Worm (Caenorhabditis elegans) whole organism, late embryonic: Measurements from ENCODE around the gene srh-129.

Experiments used
- C08G9.2 ChIP-seq: sonication (generic microtip); optimal IDR thresholded peaks from 2 replicates; lab custom pipeline; 2016; ENCODE audit warnings: mild to moderate bottlenecking, missing genetic modification characterization, moderate library complexity, missing compliant biosample characterization
- C38D4.7 ChIP-seq: fragments of 200-800 bp; sonication (Bioruptor generic); optimal IDR thresholded peaks from 2 replicates; lab custom pipeline; 2018; ENCODE audit warnings: mild to moderate bottlenecking, missing genetic modification characterization, moderate library complexity, missing compliant biosample characterization
- K02D7.2 ChIP-seq: sonication (generic microtip); optimal IDR thresholded peaks from 2 replicates; lab custom pipeline; 2017; ENCODE audit warnings: mild to moderate bottlenecking, missing genetic modification characterization, missing compliant biosample characterization
- ama-1 ChIP-seq: fragments of 150-350 bp; optimal IDR thresholded peaks from 2 replicates; lab custom pipeline; 2014
- ceh-2 ChIP-seq: sonication (generic microtip); optimal IDR thresholded peaks from 2 replicates; lab custom pipeline; 2016; ENCODE audit warnings: missing genotype, missing genetic modification characterization, missing compliant biosample characterization
- ceh-24 ChIP-seq: sonication (generic microtip); optimal IDR thresholded peaks from 2 replicates; lab custom pipeline; 2016; ENCODE audit warnings: mild to moderate bottlenecking, missing genetic modification characterization, missing compliant biosample characterization
- ceh-30 ChIP-seq: fragments of 150-350 bp; optimal IDR thresholded peaks from 2 replicates; lab custom pipeline; 2014; ENCODE audit warnings: missing biosample characterization, missing genetic modification characterization
- ceh-34 ChIP-seq: sonication (generic microtip); optimal IDR thresholded peaks from 2 replicates; lab custom pipeline; 2016; ENCODE audit warnings: mild to moderate bottlenecking, missing genetic modification characterization, missing compliant biosample characterization
- ceh-48 ChIP-seq: sonication (generic microtip); optimal IDR thresholded peaks from 2 replicates; lab custom pipeline; 2016; ENCODE audit warnings: missing genetic modification characterization, inconsistent platforms, missing compliant biosample characterization
- ceh-6 ChIP-seq: fragments of 200-800 bp; sonication (Bioruptor generic); optimal IDR thresholded peaks from 2 replicates; lab custom pipeline; 2018; ENCODE audit warnings: mild to moderate bottlenecking, missing genetic modification characterization, missing compliant biosample characterization
- dmd-4 ChIP-seq: sonication (generic microtip); optimal IDR thresholded peaks from 2 replicates; lab custom pipeline; 2016; ENCODE audit warnings: borderline replicate concordance, missing genetic modification characterization, missing compliant biosample characterization
- dve-1 ChIP-seq: sonication (generic microtip); optimal IDR thresholded peaks from 2 replicates; lab custom pipeline; 2017; ENCODE audit warnings: antibody characterized with exemption, mild to moderate bottlenecking, missing genetic modification characterization, missing compliant biosample characterization
- elt-4 ChIP-seq: sonication (generic microtip); optimal IDR thresholded peaks from 2 replicates; lab custom pipeline; 2016; ENCODE audit warnings: missing genetic modification characterization, missing compliant biosample characterization
- ets-4 ChIP-seq: sonication (generic microtip); optimal IDR thresholded peaks from 2 replicates; lab custom pipeline; 2016; ENCODE audit warnings: missing genetic modification characterization, missing compliant biosample characterization
- eyg-1 ChIP-seq: sonication (generic microtip); optimal IDR thresholded peaks from 2 replicates; lab custom pipeline; 2016; ENCODE audit warnings: missing genotype, missing genetic modification characterization, missing compliant biosample characterization
- fkh-10 ChIP-seq: fragments of 150-350 bp; optimal IDR thresholded peaks from 2 replicates; lab custom pipeline; 2014; ENCODE audit warnings: missing biosample characterization, missing genetic modification reagents, missing genetic modification characterization
- fkh-6 ChIP-seq: sonication (generic microtip); optimal IDR thresholded peaks from 2 replicates; lab custom pipeline; 2016; ENCODE audit warnings: missing genetic modification characterization, missing compliant biosample characterization
- hlh-13 ChIP-seq: fragments of 200-800 bp; sonication (Bioruptor generic); optimal IDR thresholded peaks from 2 replicates; lab custom pipeline; 2018; ENCODE audit warnings: mild to moderate bottlenecking, missing genetic modification characterization, missing compliant biosample characterization
- hlh-30 ChIP-seq: sonication (generic microtip); optimal IDR thresholded peaks from 2 replicates; lab custom pipeline; 2017; ENCODE audit warnings: antibody characterized with exemption, missing genetic modification characterization, missing compliant biosample characterization; ENCODE audit not compliant: insufficient read depth
- hlh-6 ChIP-seq: sonication (generic microtip); optimal IDR thresholded peaks from 2 replicates; lab custom pipeline; 2016; ENCODE audit warnings: missing genotype, missing genetic modification characterization, missing compliant biosample characterization
- hlh-8 ChIP-seq: sonication (generic microtip); optimal IDR thresholded peaks from 2 replicates; lab custom pipeline; 2016; ENCODE audit warnings: missing genotype, missing genetic modification characterization, missing compliant biosample characterization
- lim-6 ChIP-seq: sonication (generic microtip); optimal IDR thresholded peaks from 2 replicates; lab custom pipeline; 2016; ENCODE audit warnings: missing genetic modification characterization, missing compliant biosample characterization
- nfya-1 ChIP-seq: sonication (generic microtip); optimal IDR thresholded peaks from 2 replicates; lab custom pipeline; 2017; ENCODE audit warnings: missing genetic modification characterization, mild to moderate bottlenecking, missing compliant biosample characterization, antibody characterized with exemption, moderate library complexity
- nhr-11 ChIP-seq: fragments of 150-350 bp; optimal IDR thresholded peaks from 2 replicates; lab custom pipeline; 2014; ENCODE audit warnings: missing biosample characterization, missing genetic modification characterization
- pag-3 ChIP-seq: sonication (generic microtip); optimal IDR thresholded peaks from 2 replicates; lab custom pipeline; 2016; ENCODE audit warnings: missing compliant biosample characterization, missing genetic modification characterization, borderline replicate concordance
- pat-9 ChIP-seq: fragments of 200-800 bp; sonication (Bioruptor generic); optimal IDR thresholded peaks from 2 replicates; lab custom pipeline; 2018; ENCODE audit warnings: mild to moderate bottlenecking, missing genetic modification characterization, moderate library complexity, missing compliant biosample characterization
- pax-1 ChIP-seq: fragments of 150-350 bp; optimal IDR thresholded peaks from 2 replicates; lab custom pipeline; 2014; ENCODE audit warnings: missing biosample characterization, missing genetic modification characterization
- pqm-1 ChIP-seq: sonication (generic microtip); optimal IDR thresholded peaks from 2 replicates; lab custom pipeline; 2016; ENCODE audit warnings: missing genetic modification characterization, missing compliant biosample characterization
- ref-2 ChIP-seq: sonication (generic microtip); optimal IDR thresholded peaks from 2 replicates; lab custom pipeline; 2016; ENCODE audit warnings: missing genetic modification characterization, missing compliant biosample characterization
- sdc-2 ChIP-seq: sonication (generic microtip); optimal IDR thresholded peaks from 2 replicates; lab custom pipeline; 2016; ENCODE audit warnings: missing genotype, missing genetic modification characterization, missing compliant biosample characterization
- sox-4 ChIP-seq: sonication (generic microtip); optimal IDR thresholded peaks from 2 replicates; lab custom pipeline; 2017; ENCODE audit warnings: mild to moderate bottlenecking, missing genetic modification characterization, inconsistent platforms, missing compliant biosample characterization
- syd-9 ChIP-seq: sonication (generic microtip); optimal IDR thresholded peaks from 2 replicates; lab custom pipeline; 2016; ENCODE audit warnings: mild to moderate bottlenecking, missing genetic modification characterization, moderate library complexity, missing compliant biosample characterization
- unc-55 ChIP-seq: sonication (generic microtip); optimal IDR thresholded peaks from 2 replicates; lab custom pipeline; 2017; ENCODE audit warnings: missing biosample characterization, missing genetic modification reagents, missing genetic modification characterization
- unc-86 ChIP-seq: sonication (generic microtip); optimal IDR thresholded peaks from 2 replicates; lab custom pipeline; 2016; ENCODE audit warnings: missing genetic modification characterization, missing compliant biosample characterization
- zip-5 ChIP-seq: sonication (generic microtip); optimal IDR thresholded peaks from 2 replicates; lab custom pipeline; 2016; ENCODE audit warnings: missing genetic modification characterization, missing compliant biosample characterization

Gene srh-129

DNA sequence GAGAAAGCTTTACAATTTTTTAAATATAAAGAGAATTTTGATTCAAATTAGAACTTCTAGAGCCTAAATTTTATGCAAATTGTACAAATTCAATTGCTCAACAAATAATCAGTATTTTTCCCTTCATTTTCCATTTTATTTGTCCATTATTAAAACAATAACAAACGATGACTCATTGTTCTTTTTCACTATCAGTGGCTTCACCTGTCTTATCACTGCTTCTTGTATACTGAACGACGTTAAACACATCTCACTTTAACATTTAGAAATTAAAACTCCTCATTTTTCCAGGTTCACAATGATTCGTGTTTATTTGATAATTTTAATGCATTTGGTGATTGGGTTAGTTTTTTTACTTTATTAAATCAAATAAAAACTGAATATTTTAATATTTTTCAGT lies 24.0 kb downstream of the srh-129 start, which contains the start of gene sid-1:
Gene sid-1 (plus strand): TSS at position 292 of the 400 bp plus-strand sequence.
- TF ChIP-seq eyg-1 (no peak), ceh-2 (no peak), unc-86 (tag; lab: Kevin White, UChicago) (no peak), hlh-8 (tag; lab: Kevin White, UChicago) (no peak), zip-5 (tag; lab: Kevin White, UChicago) (no peak), hlh-6 (tag; lab: Kevin White, UChicago) (no peak), sox-4 (tag; lab: Kevin White, UChicago) (no peak), pqm-1 (tag; lab: Kevin White, UChicago) (no peak), dmd-4 (tag; lab: Kevin White, UChicago) (no peak), unc-55 (GFP tag; lab: Kevin White, UChicago) (no peak), ceh-30 (tag; lab: Kevin White, UChicago) (no peak), ceh-6 (GFP tag; lab: Kevin White, UChicago) (no peak), hlh-13 (GFP tag; lab: Kevin White, UChicago) (no peak), nfya-1 (tag; lab: Kevin White, UChicago) (no peak), pax-1 (tag; lab: Kevin White, UChicago) (no peak), K02D7.2 (no peak), ceh-48 (tag; lab: Kevin White, UChicago) (no peak)

DNA sequence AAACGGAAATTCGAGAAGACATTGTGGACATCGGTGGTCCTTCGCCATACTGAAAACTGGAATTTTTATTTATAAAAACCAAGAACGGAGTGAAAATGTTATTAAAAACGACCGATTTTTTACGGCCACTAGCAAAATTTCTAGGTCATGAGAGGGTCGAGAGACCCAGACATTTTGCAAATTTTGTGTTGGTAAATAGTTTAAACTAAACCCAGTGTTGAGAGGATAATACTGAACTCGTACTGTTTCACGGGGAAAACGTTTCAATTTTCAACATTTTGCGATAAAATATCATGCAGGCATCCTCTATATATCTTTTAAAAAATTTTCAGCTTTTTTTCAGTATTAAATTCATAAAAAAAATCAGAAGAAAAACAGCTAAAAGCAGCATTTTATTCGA lies 24.6 kb downstream of the srh-129 start, which contains the start of gene C04F5.9:
Gene C04F5.9 (minus strand): TSS at position 101 of the 400 bp plus-strand sequence.
- TF ChIP-seq hlh-30 (tag; lab: Kevin White, UChicago) (no peak), C08G9.2 (no peak), ceh-34 (tag; lab: Kevin White, UChicago) (no peak), dve-1 (tag; lab: Kevin White, UChicago) (no peak), nhr-11 (tag; lab: Kevin White, UChicago) (no peak), syd-9 (tag; lab: Kevin White, UChicago) (no peak), C38D4.7 (GFP tag; lab: Kevin White, UChicago) (no peak), hlh-13 (GFP tag; lab: Kevin White, UChicago) (no peak), ref-2 (tag; lab: Kevin White, UChicago) (no peak), elt-4 (tag; lab: Kevin White, UChicago) (no peak), lim-6 (tag; lab: Kevin White, UChicago) (no peak), fkh-10 (GFP tag; lab: Kevin White, UChicago) (no peak), sdc-2 (tag; lab: Kevin White, UChicago) (no peak), ama-1 (lab: Kevin White, UChicago) (no peak), fkh-6 (tag; lab: Kevin White, UChicago) (no peak), ceh-24 (tag; lab: Kevin White, UChicago) (no peak), ceh-48 (tag; lab: Kevin White, UChicago) (no peak), pag-3 (tag; lab: Kevin White, UChicago) (no peak), hlh-8 (tag; lab: Kevin White, UChicago) (no peak)

DNA sequence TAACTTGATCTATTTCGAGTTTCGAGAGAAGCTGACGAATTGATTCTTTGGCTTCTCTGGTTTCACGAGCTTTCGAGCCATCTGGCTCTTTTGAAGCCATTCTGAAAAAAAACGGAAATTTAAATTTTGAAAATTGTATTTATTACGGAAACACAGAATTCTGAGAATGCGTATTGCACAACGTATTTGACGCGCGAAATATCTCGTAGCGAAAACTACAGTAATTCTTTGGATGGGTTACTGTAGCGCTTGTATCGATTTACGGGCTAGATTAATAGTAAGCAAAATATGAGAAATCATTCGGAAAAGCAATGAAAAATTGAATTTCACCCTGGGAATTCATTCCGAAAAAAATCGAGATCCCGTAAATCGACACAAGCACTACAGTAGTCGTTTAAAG lies 30.0 kb downstream of the srh-129 start, which contains the start of gene C04F5.8:
Gene C04F5.8 (minus strand): TSS at position 101 of the 400 bp plus-strand sequence.
- no peak for TF ChIP-seq pat-9 (tag; lab: Kevin White, UChicago)
- TF ChIP-seq eyg-1, result no peak

DNA sequence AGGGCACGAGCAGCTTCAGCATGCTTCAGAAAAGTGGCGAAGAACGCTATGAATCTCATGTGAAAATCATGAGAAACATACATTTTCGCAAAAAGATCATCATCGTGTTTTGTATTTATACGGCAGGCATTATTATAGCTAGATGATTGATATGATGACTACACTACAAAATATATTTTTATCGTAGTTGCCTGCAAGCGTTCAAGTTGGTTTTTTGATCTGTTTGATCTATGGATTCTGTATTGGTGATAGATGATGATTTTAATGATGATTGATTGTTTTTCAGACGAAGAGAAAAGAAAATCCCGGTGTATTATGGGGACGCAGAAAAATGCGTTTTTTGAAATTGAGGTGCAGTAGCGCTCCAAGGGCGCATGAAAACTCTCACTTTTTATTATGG lies 33.0 kb downstream of the srh-129 start, which contains the start of gene ugt-63:
Gene ugt-63 (minus strand): TSS at position 89 of the 400 bp plus-strand sequence.
- no peak for TF ChIP-seq ets-4 (tag; lab: Kevin White, UChicago)
